Worm (Caenorhabditis elegans) whole organism, L1 larva: Measurements from ENCODE around the gene tmem-135.

Experiments
- ama-1 ChIP-seq: fragments of 150-350 bp; optimal IDR thresholded peaks from 2 replicates; lab custom pipeline; 2014
- blmp-1 ChIP-seq: fragments of 150-350 bp; optimal IDR thresholded peaks from 2 replicates; lab custom pipeline; 2014; ENCODE audit warnings: missing biosample characterization, missing genetic modification characterization
- fos-1 ChIP-seq: fragments of 150-350 bp; optimal IDR thresholded peaks from 2 replicates; lab custom pipeline; 2014; ENCODE audit warnings: missing biosample characterization, missing genetic modification characterization
- nhr-12 ChIP-seq: sonication (generic microtip); optimal IDR thresholded peaks from 2 replicates; lab custom pipeline; 2017; ENCODE audit warnings: missing biosample characterization, missing genetic modification characterization
- nhr-237 ChIP-seq: fragments of 150-350 bp; optimal IDR thresholded peaks from 2 replicates; lab custom pipeline; 2014; ENCODE audit warnings: missing biosample characterization, missing genetic modification characterization
- nhr-76 ChIP-seq: sonication (generic microtip); optimal IDR thresholded peaks from 2 replicates; lab custom pipeline; 2017; ENCODE audit warnings: missing biosample characterization, missing genetic modification characterization
- nhr-84 ChIP-seq: sonication (generic microtip); optimal IDR thresholded peaks from 2 replicates; lab custom pipeline; 2017; ENCODE audit warnings: missing biosample characterization, missing genetic modification characterization
- zag-1 ChIP-seq: fragments of 150-350 bp; optimal IDR thresholded peaks from 2 replicates; lab custom pipeline; 2014; ENCODE audit warnings: missing biosample characterization, missing genetic modification characterization
- ztf-11 ChIP-seq, 2 experiments: sonication (generic microtip); optimal IDR thresholded peaks; 2 replicates each; lab custom pipeline; 2016 to 2017; ENCODE audit warnings: missing genetic modification characterization in 2 of 2, missing biosample characterization in 1 of 2, missing compliant biosample characterization in 1 of 2

DNA sequence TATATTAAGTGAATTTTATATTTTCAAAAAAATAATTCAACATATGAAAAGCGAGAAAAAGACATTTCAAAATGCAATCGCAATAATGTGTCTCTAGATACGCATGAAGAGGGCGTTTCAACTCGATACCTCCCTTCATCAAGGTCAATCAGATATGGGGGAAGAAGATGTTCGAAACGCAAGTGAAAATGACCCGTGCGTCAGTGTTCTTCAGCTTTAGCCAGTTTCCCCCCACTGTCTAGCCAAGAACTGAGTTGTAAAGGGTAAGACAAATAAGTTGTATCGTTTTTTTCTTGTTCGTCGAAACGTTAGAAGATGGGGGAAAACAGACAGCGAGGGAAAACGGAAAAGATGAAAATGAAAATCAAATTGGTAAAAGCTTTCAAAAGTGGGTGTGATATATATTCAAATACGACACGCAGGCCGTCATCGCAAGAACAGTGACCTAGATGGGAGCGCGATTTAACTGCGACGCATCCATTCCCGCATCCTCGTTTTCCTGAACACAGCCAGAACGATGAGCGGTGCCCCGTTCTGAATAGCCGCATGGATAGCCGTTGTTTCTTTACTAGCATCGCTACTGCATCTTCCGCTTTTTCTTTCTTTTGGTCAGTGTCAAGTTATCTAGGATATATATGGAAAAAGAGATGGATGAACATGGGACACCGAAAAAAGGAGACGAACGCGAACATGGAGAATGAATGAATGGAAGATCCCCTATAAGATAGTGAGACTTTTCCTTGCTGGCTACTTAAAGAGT is 21.3 kb downstream of the tmem-135 start:
- TF ChIP-seq nhr-84 (no peak), nhr-76 (tag; lab: Kevin White, UChicago) (no peak), fos-1 (tag; lab: Kevin White, UChicago) (no peak), blmp-1 (tag; lab: Kevin White, UChicago) (peak; percentile 66), ama-1 (lab: Kevin White, UChicago) (no peak), zag-1 (tag; lab: Kevin White, UChicago) (no peak), nhr-12 (tag; lab: Kevin White, UChicago) (no peak), ztf-11 (tag; optimal IDR thresholded peaks at IDR 0.05; lab: Kevin White, UChicago) (no peak), nhr-237 (tag; lab: Kevin White, UChicago) (no peak)
